Worm (Caenorhabditis elegans) whole organism, L2 larva: ENCODE results near the gene gpcp-1.

Source experiments
- C34F6.9 ChIP-seq: fragments of 150-350 bp; optimal IDR thresholded peaks from 2 replicates; lab custom pipeline; 2014; ENCODE audit warnings: missing biosample characterization, missing genetic modification characterization
- F13H6.1 ChIP-seq: sonication (generic microtip); optimal IDR thresholded peaks from 2 replicates; lab custom pipeline; 2016; ENCODE audit warnings: missing genetic modification characterization, missing compliant biosample characterization
- R02D3.7 ChIP-seq: fragments of 150-350 bp; optimal IDR thresholded peaks from 2 replicates; lab custom pipeline; 2014; ENCODE audit warnings: missing biosample characterization, missing genetic modification characterization
- Y55F3AM.14 ChIP-seq: fragments of 200-800 bp; sonication (Bioruptor generic); optimal IDR thresholded peaks from 2 replicates; lab custom pipeline; 2018; ENCODE audit warnings: mild to moderate bottlenecking, missing genetic modification characterization, missing compliant biosample characterization
- ZK546.5 ChIP-seq: sonication (generic microtip); optimal IDR thresholded peaks from 2 replicates; lab custom pipeline; 2017; ENCODE audit warnings: missing biosample characterization, missing genetic modification characterization
- alr-1 ChIP-seq: fragments of 150-350 bp; optimal IDR thresholded peaks from 2 replicates; lab custom pipeline; 2014; ENCODE audit warnings: missing biosample characterization, missing genetic modification characterization
- aly-2 ChIP-seq: fragments of 150-350 bp; optimal IDR thresholded peaks from 2 replicates; lab custom pipeline; 2014; ENCODE audit warnings: missing biosample characterization, missing genetic modification characterization
- ama-1 ChIP-seq: fragments of 150-350 bp; optimal IDR thresholded peaks from 2 replicates; lab custom pipeline; 2018; ENCODE audit warnings: inconsistent platforms
- blmp-1 ChIP-seq: sonication (generic microtip); optimal IDR thresholded peaks from 2 replicates; lab custom pipeline; 2017; ENCODE audit warnings: missing genetic modification characterization, mild to moderate bottlenecking, missing compliant biosample characterization, antibody characterized with exemption, moderate library complexity; ENCODE audit not compliant: insufficient read depth
- ceh-16 ChIP-seq: fragments of 150-350 bp; optimal IDR thresholded peaks from 2 replicates; lab custom pipeline; 2014; ENCODE audit warnings: missing biosample characterization, missing genetic modification characterization
- ceh-82 ChIP-seq: fragments of 150-350 bp; optimal IDR thresholded peaks from 2 replicates; lab custom pipeline; 2014; ENCODE audit warnings: missing biosample characterization, missing genetic modification characterization
- dmd-4 ChIP-seq: sonication (generic microtip); optimal IDR thresholded peaks from 2 replicates; lab custom pipeline; 2017; ENCODE audit warnings: missing biosample characterization, missing genetic modification characterization
- egl-27 ChIP-seq: sonication (generic microtip); optimal IDR thresholded peaks from 3 replicates; lab custom pipeline; 2017; ENCODE audit warnings: missing biosample characterization, missing genetic modification reagents, missing genetic modification characterization
- elt-1 ChIP-seq: fragments of 150-350 bp; optimal IDR thresholded peaks from 2 replicates; lab custom pipeline; 2014; ENCODE audit warnings: missing biosample characterization, missing genetic modification characterization
- lin-11 ChIP-seq: fragments of 150-350 bp; sonication (generic microtip); optimal IDR thresholded peaks from 2 replicates; lab custom pipeline; 2014; ENCODE audit warnings: missing biosample characterization, missing genetic modification characterization, inconsistent platforms, mixed read lengths
- lin-13 ChIP-seq: fragments of 150-350 bp; optimal IDR thresholded peaks from 2 replicates; lab custom pipeline; 2014; ENCODE audit warnings: missing biosample characterization, missing genetic modification reagents, missing genetic modification characterization
- lin-39 ChIP-seq: fragments of 150-350 bp; optimal IDR thresholded peaks from 2 replicates; lab custom pipeline; 2014; ENCODE audit warnings: missing biosample characterization, missing genetic modification reagents, missing genetic modification characterization
- lsy-2 ChIP-seq, 2 experiments: fragments of 150-350 bp in 1 of 2; sonication (generic microtip) in 1 of 2; optimal IDR thresholded peaks; 2 replicates each; lab custom pipeline; 2014 to 2017; ENCODE audit warnings: missing biosample characterization in 2 of 2, missing genetic modification characterization in 2 of 2
- mab-5 ChIP-seq: fragments of 150-350 bp; optimal IDR thresholded peaks from 2 replicates; lab custom pipeline; 2014; ENCODE audit warnings: missing biosample characterization, missing genetic modification characterization
- mbf-1 ChIP-seq: sonication (generic microtip); optimal IDR thresholded peaks from 2 replicates; lab custom pipeline; 2017; ENCODE audit warnings: missing biosample characterization, missing genetic modification characterization
- nhr-10 ChIP-seq: sonication (generic microtip); optimal IDR thresholded peaks from 2 replicates; lab custom pipeline; 2017; ENCODE audit warnings: missing biosample characterization, missing genetic modification characterization
- nhr-11 ChIP-seq: fragments of 150-350 bp; optimal IDR thresholded peaks from 2 replicates; lab custom pipeline; 2014; ENCODE audit warnings: missing biosample characterization, missing genetic modification characterization
- nhr-12 ChIP-seq: fragments of 150-350 bp; optimal IDR thresholded peaks from 2 replicates; lab custom pipeline; 2014; ENCODE audit warnings: missing biosample characterization, missing genetic modification characterization
- nhr-129 ChIP-seq: fragments of 150-350 bp; optimal IDR thresholded peaks from 2 replicates; lab custom pipeline; 2014; ENCODE audit warnings: missing biosample characterization, missing genetic modification characterization
- nhr-21 ChIP-seq: fragments of 150-350 bp; optimal IDR thresholded peaks from 2 replicates; lab custom pipeline; 2014; ENCODE audit warnings: missing biosample characterization, missing genetic modification characterization
- nhr-23 ChIP-seq: fragments of 150-350 bp; optimal IDR thresholded peaks from 2 replicates; lab custom pipeline; 2014; ENCODE audit warnings: missing biosample characterization, missing genetic modification reagents, missing genetic modification characterization
- nhr-25 ChIP-seq: fragments of 150-350 bp; sonication (generic microtip); optimal IDR thresholded peaks from 3 replicates; lab custom pipeline; 2014; ENCODE audit warnings: missing biosample characterization, missing genetic modification characterization
- nhr-6 ChIP-seq: fragments of 150-350 bp; optimal IDR thresholded peaks from 2 replicates; lab custom pipeline; 2014; ENCODE audit warnings: missing biosample characterization, missing genetic modification characterization
- peb-1 ChIP-seq: fragments of 150-350 bp; optimal IDR thresholded peaks from 2 replicates; lab custom pipeline; 2014; ENCODE audit warnings: missing biosample characterization, missing genetic modification characterization
- sem-4 ChIP-seq: fragments of 150-350 bp; optimal IDR thresholded peaks from 2 replicates; lab custom pipeline; 2014; ENCODE audit warnings: missing biosample characterization, missing genetic modification reagents, missing genetic modification characterization
- sma-3 ChIP-seq: sonication (generic microtip); optimal IDR thresholded peaks from 2 replicates; lab custom pipeline; 2016; ENCODE audit warnings: missing genetic modification reagents, missing genetic modification characterization, missing compliant biosample characterization
- snpc-4 ChIP-seq: fragments of 150-350 bp; optimal IDR thresholded peaks from 2 replicates; lab custom pipeline; 2014; ENCODE audit warnings: missing biosample characterization, missing genetic modification characterization
- unc-39 ChIP-seq: fragments of 150-350 bp; optimal IDR thresholded peaks from 2 replicates; lab custom pipeline; 2014; ENCODE audit warnings: missing biosample characterization, missing genetic modification characterization
- unc-55 ChIP-seq: fragments of 150-350 bp; sonication (generic microtip); optimal IDR thresholded peaks from 3 replicates; lab custom pipeline; 2014; ENCODE audit warnings: missing biosample characterization, missing genetic modification reagents, missing genetic modification characterization
- unc-62 ChIP-seq: fragments of 150-350 bp; optimal IDR thresholded peaks from 2 replicates; lab custom pipeline; 2014; ENCODE audit warnings: missing biosample characterization, missing genetic modification reagents, missing genetic modification characterization
- zag-1 ChIP-seq: fragments of 150-350 bp; optimal IDR thresholded peaks from 2 replicates; lab custom pipeline; 2014; ENCODE audit warnings: missing biosample characterization, missing genetic modification characterization
- ztf-11 ChIP-seq: sonication (generic microtip); optimal IDR thresholded peaks from 2 replicates; lab custom pipeline; 2017; ENCODE audit warnings: missing biosample characterization, missing genetic modification characterization
- ztf-4 ChIP-seq: fragments of 150-350 bp; optimal IDR thresholded peaks from 2 replicates; lab custom pipeline; 2014; ENCODE audit warnings: missing biosample characterization, missing genetic modification characterization

gpcp-1 gene

DNA sequence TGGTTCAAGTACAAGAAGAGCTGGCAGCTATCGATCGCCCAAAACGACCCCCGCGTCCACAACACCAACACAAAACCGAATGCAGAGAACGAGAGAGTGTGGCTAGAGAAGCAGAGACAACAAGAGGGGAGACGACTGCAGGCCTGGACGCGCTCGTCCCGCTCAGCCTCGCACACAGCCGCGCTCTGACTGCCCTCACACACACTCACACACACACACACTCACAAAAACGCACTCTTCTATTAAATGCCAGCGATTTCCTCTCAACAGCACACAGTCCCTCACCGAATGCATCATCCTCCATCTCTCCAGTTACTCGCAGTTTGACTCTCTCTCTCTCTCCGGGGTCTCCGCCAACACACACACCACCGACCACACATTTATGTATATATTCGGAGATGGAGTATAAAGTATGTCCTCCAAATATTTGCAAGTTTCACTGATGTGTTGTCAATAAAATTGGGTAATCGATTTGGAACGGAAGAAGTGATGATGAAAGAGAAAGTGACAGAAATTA, 17.3 kb upstream of the gpcp-1 start (continued):
- peak; percentile 78 to 88 for TF ChIP-seq lsy-2 (tag; optimal IDR thresholded peaks at IDR 0.05; lab: Kevin White, UChicago)
- peak; percentile 55 for TF ChIP-seq ceh-82
- TF ChIP-seq peb-1 (tag; lab: Kevin White, UChicago): peak; percentile 44
- peak; percentile 91 for TF ChIP-seq zag-1

ce11 chrX:3126979-3127378, 16.6 kb upstream of the gpcp-1 start, which contains the start of gene spc-1:
Gene spc-1 (minus strand): TSS chrX:3127079.
- TF ChIP-seq aly-2 (tag; lab: Kevin White, UChicago) (no peak), ama-1 (lab: Kevin White, UChicago) (no peak), peb-1 (tag; lab: Kevin White, UChicago) (no peak), C34F6.9 (tag; lab: Kevin White, UChicago) (no peak), ZK546.5 (tag; lab: Kevin White, UChicago) (no peak), mab-5 (tag; lab: Kevin White, UChicago) (no peak), elt-1 (tag; lab: Kevin White, UChicago) (no peak), nhr-11 (tag; lab: Kevin White, UChicago) (no peak)

DNA sequence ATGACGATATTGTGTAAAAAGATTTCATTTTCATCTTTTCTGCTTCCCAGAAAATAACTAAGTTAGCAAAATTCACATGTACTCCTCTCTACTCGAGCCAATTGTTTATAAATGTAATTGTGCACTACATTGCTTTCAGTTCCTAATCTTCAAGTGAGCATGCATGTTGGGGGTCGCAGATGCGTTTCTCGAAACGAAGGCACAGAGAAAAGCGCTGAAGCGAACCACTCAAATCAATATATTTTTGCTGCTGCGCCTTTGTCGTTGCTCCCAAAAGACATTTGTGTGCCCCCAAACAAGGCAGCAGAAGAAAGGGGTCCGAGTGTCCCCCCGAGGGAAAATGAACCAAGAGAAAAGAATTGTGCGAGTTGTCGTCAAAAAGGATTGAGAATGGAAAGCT, 15.8 kb upstream of the gpcp-1 start:
- peak; percentile 20 for TF ChIP-seq unc-55 (GFP tag; lab: Kevin White, UChicago)
- TF ChIP-seq egl-27 (tag; lab: Kevin White, UChicago): no peak
- no peak for TF ChIP-seq ama-1 (lab: Kevin White, UChicago)
- no peak for TF ChIP-seq nhr-23
- TF ChIP-seq peb-1 (tag; lab: Kevin White, UChicago): no peak
- peak; percentile 23 for TF ChIP-seq F13H6.1 (tag; lab: Kevin White, UChicago)
- peak; percentile 10 for TF ChIP-seq lin-13
- peak; percentile 0 for TF ChIP-seq mab-5 (tag; lab: Kevin White, UChicago)
- peak; percentile 42 for TF ChIP-seq Y55F3AM.14
- peak; percentile 2 for TF ChIP-seq nhr-129 (tag; lab: Kevin White, UChicago)
- TF ChIP-seq lsy-2 (tag; optimal IDR thresholded peaks at IDR 0.05; lab: Kevin White, UChicago): peak in 1 of 2 experiments; percentile 41
- TF ChIP-seq C34F6.9 (tag; lab: Kevin White, UChicago): peak; percentile 62

ce11 chrX:3119606-3120005, 9.2 kb upstream of the gpcp-1 start:
- TF ChIP-seq snpc-4 (tag; lab: Kevin White, UChicago) (no peak), dmd-4 (tag; lab: Kevin White, UChicago) (no peak), lin-39 (tag; lab: Kevin White, UChicago) (no peak)

DNA sequence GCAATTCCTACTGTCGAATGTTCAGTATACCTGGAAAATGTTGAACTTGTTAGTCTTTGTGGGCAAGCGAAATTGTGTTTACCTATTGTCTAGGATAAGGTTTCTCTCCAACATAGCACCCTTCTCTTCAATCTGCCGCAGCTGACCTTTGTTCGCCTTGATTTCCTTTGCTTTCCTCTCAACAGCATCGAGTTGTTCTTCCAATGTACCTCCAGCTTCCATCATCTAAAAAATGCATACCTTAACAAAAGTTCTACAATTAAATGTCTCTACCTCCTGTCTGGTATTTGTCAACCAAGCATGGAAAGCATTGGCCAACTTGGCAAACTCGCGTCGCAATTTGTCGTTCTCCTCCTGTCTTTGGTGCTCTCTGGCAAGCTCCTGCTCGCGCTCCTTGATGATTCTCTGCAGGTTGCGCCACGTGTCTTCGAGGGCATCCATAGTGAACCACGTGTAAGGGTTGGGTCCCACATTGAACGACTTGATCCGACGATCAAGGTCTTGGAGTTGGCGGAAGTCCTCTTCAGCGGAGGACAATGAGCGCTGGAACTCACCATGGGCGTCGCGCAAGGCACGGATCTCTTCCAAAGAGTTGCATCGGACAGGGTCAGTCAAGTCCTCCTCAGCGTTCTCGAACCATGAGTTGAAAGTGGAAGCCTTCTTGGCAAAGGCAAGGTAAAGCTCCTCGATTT, 8.3 kb upstream of the gpcp-1 start:
- TF ChIP-seq mab-5 (tag; lab: Kevin White, UChicago): no peak
- TF ChIP-seq ceh-82: no peak
- no peak for TF ChIP-seq unc-39
- no peak for TF ChIP-seq ztf-4
- no peak for TF ChIP-seq unc-62 (GFP tag; lab: Kevin White, UChicago)
- TF ChIP-seq nhr-129 (tag; lab: Kevin White, UChicago): no peak
- no peak for TF ChIP-seq egl-27 (tag; lab: Kevin White, UChicago)
- TF ChIP-seq blmp-1 (tag; lab: Kevin White, UChicago): no peak
- TF ChIP-seq zag-1: no peak
- no peak for TF ChIP-seq ztf-11
- TF ChIP-seq nhr-23: no peak
- TF ChIP-seq Y55F3AM.14: no peak
- no peak for TF ChIP-seq snpc-4 (tag; lab: Kevin White, UChicago)

- TF ChIP-seq mbf-1 (no peak), nhr-12 (tag; lab: Kevin White, UChicago) (no peak), nhr-10 (no peak), elt-1 (tag; lab: Kevin White, UChicago) (no peak), nhr-129 (tag; lab: Kevin White, UChicago) (no peak), aly-2 (tag; lab: Kevin White, UChicago) (no peak), lin-11 (tag; lab: Kevin White, UChicago) (no peak), ama-1 (lab: Kevin White, UChicago) (no peak), unc-39 (no peak), ztf-4 (no peak), R02D3.7 (tag; lab: Kevin White, UChicago) (no peak), unc-62 (GFP tag; lab: Kevin White, UChicago) (no peak), peb-1 (tag; lab: Kevin White, UChicago) (no peak), nhr-25 (tag; lab: Kevin White, UChicago) (no peak), unc-55 (GFP tag; lab: Kevin White, UChicago) (no peak), zag-1 (no peak), ceh-16 (tag; lab: Kevin White, UChicago) (no peak), C34F6.9 (tag; lab: Kevin White, UChicago) (no peak), ZK546.5 (tag; lab: Kevin White, UChicago) (no peak), sma-3 (GFP tag; lab: Kevin White, UChicago) (peak; percentile 65), nhr-21 (tag; lab: Kevin White, UChicago) (peak; percentile 49), blmp-1 (tag; lab: Kevin White, UChicago) (peak; percentile 58), dmd-4 (tag; lab: Kevin White, UChicago) (no peak), F13H6.1 (tag; lab: Kevin White, UChicago) (no peak), ceh-82 (no peak), ztf-11 (no peak), lsy-2 (tag; optimal IDR thresholded peaks at IDR 0.05; lab: Kevin White, UChicago) (peak in 1 of 2 experiments; percentile 35), nhr-6 (no peak), alr-1 (tag; lab: Kevin White, UChicago) (no peak), sem-4 (no peak)
Observed at ce11 chrX:3117204-3117603, 6.8 kb upstream of the gpcp-1 start.
